Fruit fly (Drosophila melanogaster): Measurements from ENCODE around the gene Cpr66D.

The Cpr66D gene

DNA sequence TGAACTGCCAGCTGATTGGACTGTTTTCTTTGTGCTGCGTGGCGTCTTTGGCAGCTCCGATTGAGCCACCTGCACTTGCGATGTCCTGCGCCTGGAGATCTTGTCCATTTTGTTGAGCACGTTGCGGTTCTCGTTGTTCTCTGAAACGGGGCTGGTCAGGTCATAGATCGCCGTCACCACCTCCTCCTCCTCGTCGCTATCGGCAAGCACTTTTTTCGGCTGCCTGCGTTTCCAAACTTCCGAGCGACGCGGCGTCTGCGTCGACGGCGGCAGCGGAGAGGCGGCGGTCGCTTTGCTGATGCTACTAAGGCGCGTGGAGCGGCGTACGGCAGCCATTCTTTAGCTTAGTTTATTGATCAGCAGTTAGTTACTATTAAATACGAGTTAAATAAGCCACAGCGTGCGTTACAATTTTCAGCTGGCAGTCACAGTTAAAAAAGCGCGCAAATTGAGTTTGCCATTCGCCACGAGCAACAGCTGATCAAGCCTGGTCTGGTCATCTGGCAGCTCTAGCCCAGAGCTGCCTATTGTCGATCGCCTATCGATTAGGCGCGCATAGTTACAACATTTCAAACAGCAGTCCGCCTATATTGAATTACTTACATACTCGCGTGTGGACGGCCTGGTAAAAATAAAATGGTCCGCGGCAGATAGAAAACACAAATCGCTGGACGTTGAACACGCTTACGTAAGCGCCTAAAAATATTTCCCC is 6.5 kb upstream of the Cpr66D start, which contains the start of gene Cdc6 (continued):
- TF ChIP-seq Hsf (GFP tag; optimal IDR thresholded peaks at IDR 0.05) (no peak), sens-2 (GFP tag; IDR thresholded peaks at IDR 0.05) (no peak), Bdp1 (GFP tag; optimal IDR thresholded peaks at IDR 0.05) (no peak), Mrtf (GFP tag; IDR thresholded peaks at IDR 0.05) (no peak), Mes4 (GFP tag; optimal IDR thresholded peaks at IDR 0.05) (no peak), Fer3 (tag; optimal IDR thresholded peaks at IDR 0.05) (no peak), CG8359 (GFP tag; optimal IDR thresholded peaks at IDR 0.05; ENCODE audit: borderline replicate concordance) (no peak), unpg (GFP tag; optimal IDR thresholded peaks at IDR 0.05) (no peak), sim (GFP tag; IDR thresholded peaks at IDR 0.05) (no peak), CG12769 (tag; optimal IDR thresholded peaks at IDR 0.05) (peak; percentile 31), emc (GFP tag; optimal IDR thresholded peaks at IDR 0.05) (no peak), CG11696 (GFP tag; IDR thresholded peaks at IDR 0.05) (no peak), CG14050 (GFP tag; IDR thresholded peaks at IDR 0.05) (no peak), ranshi (GFP tag; IDR thresholded peaks at IDR 0.05) (no peak), Sry-δ (GFP tag; optimal IDR thresholded peaks at IDR 0.05) (peak; percentile 47), fru (optimal IDR thresholded peaks at IDR 0.05) (no peak), bigmax (GFP tag; optimal IDR thresholded peaks at IDR 0.05) (no peak), Usf (GFP tag; optimal IDR thresholded peaks at IDR 0.05) (no peak), lov (optimal IDR thresholded peaks at IDR 0.05) (no peak), lov (GFP tag; IDR thresholded peaks at IDR 0.05) (no peak), CG15514 (GFP tag; optimal IDR thresholded peaks at IDR 0.05) (peak; percentile 25), Spps (tag; optimal IDR thresholded peaks at IDR 0.05) (no peak), ftz-f1 (GFP tag; optimal IDR thresholded peaks at IDR 0.05) (no peak), CG17328 (GFP tag; IDR thresholded peaks at IDR 0.05) (no peak), CG8478 (optimal IDR thresholded peaks at IDR 0.05) (no peak), Hr3 (GFP tag; optimal IDR thresholded peaks at IDR 0.05) (no peak), fu2 (GFP tag; optimal IDR thresholded peaks at IDR 0.05) (no peak), Asciz (GFP tag; optimal IDR thresholded peaks at IDR 0.05) (no peak), prd (optimal IDR thresholded peaks at IDR 0.05) (no peak), prd (GFP tag; IDR thresholded peaks at IDR 0.05) (no peak), CG9876 (GFP tag; optimal IDR thresholded peaks at IDR 0.05) (no peak), z (GFP tag; IDR thresholded peaks at IDR 0.05) (no peak), gfzf (GFP tag; optimal IDR thresholded peaks at IDR 0.05) (peak; percentile 11), bab2 (GFP tag; optimal IDR thresholded peaks at IDR 0.05) (no peak), nmo (GFP tag; optimal IDR thresholded peaks at IDR 0.05) (peak; percentile 7), Doc2 (GFP tag; IDR thresholded peaks at IDR 0.05) (no peak), ham (GFP tag; IDR thresholded peaks at IDR 0.05) (no peak), slou (GFP tag; optimal IDR thresholded peaks at IDR 0.05) (no peak), CG7786 (GFP tag; optimal IDR thresholded peaks at IDR 0.05) (no peak), CG11085 (GFP tag; IDR thresholded peaks at IDR 0.05) (no peak), peb (GFP tag; IDR thresholded peaks at IDR 0.05) (no peak), Side (GFP tag; optimal IDR thresholded peaks at IDR 0.05) (no peak), CG6854 (GFP tag; optimal IDR thresholded peaks at IDR 0.05) (no peak), rib (GFP tag; IDR thresholded peaks at IDR 0.05) (no peak), sqz (GFP tag; optimal IDR thresholded peaks at IDR 0.05) (no peak), MESR4 (GFP tag; optimal IDR thresholded peaks at IDR 0.05) (peak; percentile 49), Kr (GFP tag; optimal IDR thresholded peaks at IDR 0.05) (no peak), zf30C (GFP tag; optimal IDR thresholded peaks at IDR 0.05) (no peak), CG17612 (GFP tag; IDR thresholded peaks at IDR 0.05) (no peak), CG17829 (tag; optimal IDR thresholded peaks at IDR 0.05) (peak; percentile 12), cas (GFP tag; IDR thresholded peaks at IDR 0.05) (no peak), HLH54F (GFP tag; optimal IDR thresholded peaks at IDR 0.05) (no peak), jigr1 (GFP tag; IDR thresholded peaks at IDR 0.05) (no peak)
